Worm (Caenorhabditis elegans) whole organism, mixed stage, embryonic: Measurements from ENCODE around the gene mppb-1.

Source experiments
- bed-3 ChIP-seq: fragments of 200-800 bp; sonication (Bioruptor generic); optimal IDR thresholded peaks from 3 replicates; lab custom pipeline; 2018; ENCODE audit warnings: mild to moderate bottlenecking, missing genetic modification characterization, moderate library complexity, missing compliant biosample characterization
- blmp-1 ChIP-seq: fragments of 150-350 bp; optimal IDR thresholded peaks from 2 replicates; lab custom pipeline; 2014; ENCODE audit warnings: missing biosample characterization, missing genetic modification characterization
- lin-13 ChIP-seq: fragments of 150-350 bp; optimal IDR thresholded peaks from 2 replicates; lab custom pipeline; 2014; ENCODE audit warnings: missing biosample characterization, missing genetic modification characterization
- nhr-237 ChIP-seq: fragments of 150-350 bp; optimal IDR thresholded peaks from 2 replicates; lab custom pipeline; 2014; ENCODE audit warnings: missing biosample characterization, missing genetic modification characterization
- unc-120 ChIP-seq: sonication (generic microtip); optimal IDR thresholded peaks from 2 replicates; lab custom pipeline; 2017; ENCODE audit warnings: missing genetic modification characterization, missing compliant biosample characterization; ENCODE audit not compliant: poor library complexity, severe bottlenecking
- unc-62 ChIP-seq: fragments of 150-350 bp; optimal IDR thresholded peaks from 2 replicates; lab custom pipeline; 2014; ENCODE audit warnings: missing biosample characterization, missing genetic modification reagents, missing genetic modification characterization

DNA sequence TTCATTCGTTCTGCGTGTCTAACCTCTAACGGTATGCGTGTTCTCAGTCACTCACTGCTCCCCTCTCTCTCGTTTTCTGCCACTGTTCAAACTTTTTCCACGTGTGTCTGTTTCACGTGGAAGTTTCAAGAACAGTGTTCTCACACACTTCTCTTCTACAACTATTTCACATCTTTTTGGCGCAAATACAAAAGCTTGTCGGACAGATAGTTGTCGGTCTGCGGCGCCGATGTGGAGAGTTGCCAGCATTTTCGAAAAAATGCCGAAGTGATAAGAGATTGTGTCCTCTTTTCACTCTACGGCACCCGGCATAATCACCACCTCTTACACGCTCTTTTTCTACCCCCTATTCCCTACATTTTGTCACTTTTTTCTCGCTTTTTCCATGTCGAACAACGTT lies 43.9 kb downstream of the mppb-1 start:
- TF ChIP-seq lin-13 (tag; lab: Kevin White, UChicago) (no peak), nhr-237 (no peak), bed-3 (GFP tag; lab: Kevin White, UChicago) (no peak), blmp-1 (tag; lab: Kevin White, UChicago) (no peak), unc-62 (GFP tag; lab: Kevin White, UChicago) (no peak), unc-120 (tag; lab: Kevin White, UChicago) (no peak)
